Worm (Caenorhabditis elegans) whole organism, L1 larva: Measurements from ENCODE around the gene R02F11.2.

ENCODE experiments used
- Y116A8C.19 ChIP-seq: sonication (generic microtip); optimal IDR thresholded peaks from 2 replicates; lab custom pipeline; 2016; ENCODE audit warnings: missing compliant biosample characterization, missing genetic modification characterization, borderline replicate concordance
- aha-1 ChIP-seq: fragments of 150-350 bp; optimal IDR thresholded peaks from 2 replicates; lab custom pipeline; 2014; ENCODE audit warnings: missing biosample characterization, missing genetic modification characterization
- alr-1 ChIP-seq: fragments of 200-800 bp; sonication (Bioruptor generic); optimal IDR thresholded peaks from 2 replicates; lab custom pipeline; 2018; ENCODE audit warnings: borderline replicate concordance, mild to moderate bottlenecking, missing genetic modification characterization, missing compliant biosample characterization
- ceh-63 ChIP-seq: fragments of 200-800 bp; sonication (Bioruptor generic); optimal IDR thresholded peaks from 2 replicates; lab custom pipeline; 2018; ENCODE audit warnings: mild to moderate bottlenecking, missing genetic modification characterization, missing compliant biosample characterization
- ceh-82 ChIP-seq, 3 experiments: fragments of 150-350 bp in 1 of 3; sonication (generic microtip) in 2 of 3; optimal IDR thresholded peaks; 2 replicates each; lab custom pipeline; 2014 to 2017; ENCODE audit warnings: missing biosample characterization in 3 of 3, missing genetic modification characterization in 3 of 3
- ces-1 ChIP-seq: fragments of 150-350 bp; optimal IDR thresholded peaks from 2 replicates; lab custom pipeline; 2014; ENCODE audit warnings: missing biosample characterization, missing genetic modification reagents, missing genetic modification characterization
- dpl-1 ChIP-seq, 3 experiments: fragments of 150-350 bp in 2 of 3; sonication (generic microtip) in 1 of 3; optimal IDR thresholded peaks; 2 replicates each; lab custom pipeline; 2014 to 2017; ENCODE audit warnings: missing biosample characterization in 3 of 3, missing genetic modification characterization in 3 of 3, missing genetic modification reagents in 3 of 3
- efl-1 ChIP-seq, 4 experiments: fragments of 150-350 bp; optimal IDR thresholded peaks in 3 of 4; peaks in 1 of 4; 1 replicate in 1 of 4; 2 replicates in 3 of 4; lab custom pipeline; 2014; ENCODE audit warnings: missing biosample characterization in 2 of 4, missing genetic modification characterization in 2 of 4, missing genetic modification reagents in 2 of 4
- efl-3 ChIP-seq: fragments of 200-800 bp; sonication (Bioruptor generic); optimal IDR thresholded peaks from 2 replicates; lab custom pipeline; 2018; ENCODE audit warnings: mild to moderate bottlenecking, missing genetic modification characterization, missing compliant biosample characterization
- egl-27 ChIP-seq, 2 experiments: fragments of 150-350 bp in 1 of 2; sonication (generic microtip); optimal IDR thresholded peaks; 3 replicates each; lab custom pipeline; 2017 to 2018; ENCODE audit warnings: missing biosample characterization in 2 of 2, missing genetic modification characterization in 2 of 2, missing genetic modification reagents in 2 of 2
- elt-3 ChIP-seq, 6 experiments: fragments of 150-350 bp in 1 of 6; sonication (generic microtip); optimal IDR thresholded peaks; 2 replicates each; lab custom pipeline; 2017 to 2018; ENCODE audit warnings: missing biosample characterization in 6 of 6, missing genetic modification characterization in 6 of 6, inconsistent platforms in 1 of 6
- fos-1 ChIP-seq: fragments of 150-350 bp; optimal IDR thresholded peaks from 2 replicates; lab custom pipeline; 2014; ENCODE audit warnings: missing biosample characterization, missing genetic modification characterization
- grh-1 ChIP-seq: fragments of 200-800 bp; sonication (Bioruptor generic); IDR thresholded peaks from 2 replicates; pipeline ENCODE4 v1.3.6; 2022; ENCODE audit warnings: missing genetic modification reagents, missing genetic modification characterization, missing compliant biosample characterization
- hlh-17 ChIP-seq: fragments of 200-800 bp; sonication (Bioruptor generic); optimal IDR thresholded peaks from 2 replicates; lab custom pipeline; 2018; ENCODE audit warnings: missing genetic modification characterization, mild to moderate bottlenecking, missing compliant biosample characterization, moderate library complexity, borderline replicate concordance
- hpl-2 ChIP-seq: fragments of 150-350 bp; optimal IDR thresholded peaks from 2 replicates; lab custom pipeline; 2014; ENCODE audit warnings: missing biosample characterization, missing genetic modification reagents, missing genetic modification characterization
- isw-1 ChIP-seq: fragments of 200-800 bp; sonication (Bioruptor generic); IDR thresholded peaks from 2 replicates; pipeline ENCODE4 v1.3.6; 2022; ENCODE audit warnings: missing genetic modification characterization, missing compliant biosample characterization
- lir-3 ChIP-seq: sonication (generic microtip); optimal IDR thresholded peaks from 2 replicates; lab custom pipeline; 2016; ENCODE audit warnings: mild to moderate bottlenecking, missing genetic modification characterization, moderate library complexity, missing compliant biosample characterization; ENCODE audit not compliant: poor library complexity
- lsy-2 ChIP-seq, 2 experiments: fragments of 150-350 bp; optimal IDR thresholded peaks; 2 replicates each; lab custom pipeline; 2014; ENCODE audit warnings: missing biosample characterization in 2 of 2, missing genetic modification characterization in 2 of 2
- mdl-1 ChIP-seq, 2 experiments: fragments of 150-350 bp; optimal IDR thresholded peaks; 2 replicates each; lab custom pipeline; 2014 to 2017; ENCODE audit warnings: missing biosample characterization in 2 of 2, missing genetic modification characterization in 2 of 2, inconsistent platforms in 1 of 2
- nhr-20 ChIP-seq: sonication (generic microtip); optimal IDR thresholded peaks from 2 replicates; lab custom pipeline; 2016; ENCODE audit warnings: mild to moderate bottlenecking, missing genetic modification characterization, missing compliant biosample characterization
- nhr-28 ChIP-seq: fragments of 150-350 bp; optimal IDR thresholded peaks from 2 replicates; lab custom pipeline; 2014; ENCODE audit warnings: missing biosample characterization, missing genetic modification characterization
- nhr-71 ChIP-seq: sonication (generic microtip); optimal IDR thresholded peaks from 2 replicates; lab custom pipeline; 2016; ENCODE audit warnings: mild to moderate bottlenecking, missing genetic modification characterization, moderate library complexity, missing compliant biosample characterization
- nhr-84 ChIP-seq: sonication (generic microtip); optimal IDR thresholded peaks from 2 replicates; lab custom pipeline; 2017; ENCODE audit warnings: missing biosample characterization, missing genetic modification characterization
- nhr-85 ChIP-seq: sonication (generic microtip); peaks from one replicate; lab custom pipeline; 2016; ENCODE audit warnings: missing genetic modification characterization, inconsistent platforms, missing compliant biosample characterization
- pax-3 ChIP-seq: fragments of 200-800 bp; sonication (Bioruptor generic); optimal IDR thresholded peaks from 2 replicates; lab custom pipeline; 2018; ENCODE audit warnings: mild to moderate bottlenecking, missing genetic modification characterization, moderate library complexity, missing compliant biosample characterization
- snpc-4 ChIP-seq: fragments of 150-350 bp; optimal IDR thresholded peaks from 2 replicates; lab custom pipeline; 2014; ENCODE audit warnings: missing biosample characterization, missing genetic modification characterization
- sptf-1 ChIP-seq: fragments of 150-350 bp; optimal IDR thresholded peaks from 2 replicates; lab custom pipeline; 2014; ENCODE audit warnings: missing biosample characterization, missing genetic modification characterization
- swsn-7 ChIP-seq: sonication (generic microtip); optimal IDR thresholded peaks from 2 replicates; lab custom pipeline; 2016; ENCODE audit warnings: missing genetic modification characterization, missing compliant biosample characterization
- tbx-2 ChIP-seq: sonication (generic microtip); optimal IDR thresholded peaks from 2 replicates; lab custom pipeline; 2016; ENCODE audit warnings: missing genetic modification characterization, missing compliant biosample characterization
- tlp-1 ChIP-seq: fragments of 150-350 bp; optimal IDR thresholded peaks from 2 replicates; lab custom pipeline; 2014; ENCODE audit warnings: missing biosample characterization, missing genetic modification characterization
- unc-62 ChIP-seq: fragments of 150-350 bp; optimal IDR thresholded peaks from 2 replicates; lab custom pipeline; 2014; ENCODE audit warnings: missing biosample characterization, missing genetic modification reagents, missing genetic modification characterization
- unc-86 ChIP-seq: sonication (generic microtip); optimal IDR thresholded peaks from 2 replicates; lab custom pipeline; 2016; ENCODE audit warnings: missing genetic modification characterization, missing compliant biosample characterization
- zip-4 ChIP-seq: fragments of 200-800 bp; sonication (Bioruptor generic); optimal IDR thresholded peaks from 2 replicates; lab custom pipeline; 2018; ENCODE audit warnings: mild to moderate bottlenecking, missing genetic modification characterization, moderate library complexity, missing compliant biosample characterization
- ztf-11 ChIP-seq, 2 experiments: sonication (generic microtip); optimal IDR thresholded peaks; 2 replicates each; lab custom pipeline; 2016 to 2017; ENCODE audit warnings: missing genetic modification characterization in 2 of 2, missing biosample characterization in 1 of 2, missing compliant biosample characterization in 1 of 2
- ztf-4 ChIP-seq: fragments of 150-350 bp; optimal IDR thresholded peaks from 2 replicates; lab custom pipeline; 2014; ENCODE audit warnings: missing biosample characterization, missing genetic modification characterization

R02F11.2 gene

ce11 chrV:4826710-4827380 is 32.4 kb downstream of the R02F11.2 start, which contains the start of the genes hsp-6 and C37H5.5 (continued):
- TF ChIP-seq isw-1 (GFP tag; lab: Robert Waterston, UW) (peak; percentile 84), unc-62 (GFP tag; lab: Kevin White, UChicago) (no peak), swsn-7 (tag; lab: Kevin White, UChicago) (peak; percentile 79), zip-4 (GFP tag; lab: Kevin White, UChicago) (peak; percentile 31), nhr-28 (tag; lab: Kevin White, UChicago) (no peak), pax-3 (tag; lab: Kevin White, UChicago) (peak; percentile 56), hpl-2 (GFP tag; lab: Kevin White, UChicago) (no peak), ces-1 (no peak), ceh-82 (tag; optimal IDR thresholded peaks at IDR 0.05; lab: Kevin White, UChicago) (peak; percentile 36 to 89 (median 51)), elt-3 (tag; optimal IDR thresholded peaks at IDR 0.05; lab: Kevin White, UChicago) (peak in 2 of 6 experiments; percentile 23 to 82), egl-27 (tag; optimal IDR thresholded peaks at IDR 0.05; lab: Kevin White, UChicago) (no peak), nhr-84 (tag; lab: Kevin White, UChicago) (no peak), ceh-63 (GFP tag; lab: Kevin White, UChicago) (no peak), snpc-4 (tag; lab: Kevin White, UChicago) (peak; percentile 72), fos-1 (tag; lab: Kevin White, UChicago) (peak; percentile 10), efl-1 (optimal IDR thresholded peaks at IDR 0.05; lab: Kevin White, UChicago) (peak; percentile 78 to 83), efl-1 (GFP tag; optimal IDR thresholded peaks at IDR 0.05 in 1 of 2; lab: Kevin White, UChicago) (peak; percentile 67 to 97), sptf-1 (no peak), grh-1 (peak; percentile 69), aha-1 (tag; lab: Kevin White, UChicago) (no peak), mdl-1 (tag; optimal IDR thresholded peaks at IDR 0.05; lab: Kevin White, UChicago) (peak in 1 of 2 experiments; percentile 77), Y116A8C.19 (tag; lab: Kevin White, UChicago) (no peak), lir-3 (no peak), ztf-11 (tag; optimal IDR thresholded peaks at IDR 0.05; lab: Kevin White, UChicago) (no peak), hlh-17 (GFP tag; lab: Kevin White, UChicago) (no peak), alr-1 (tag; lab: Kevin White, UChicago) (no peak), nhr-85 (tag; lab: Kevin White, UChicago) (peak; percentile 88), unc-86 (peak; percentile 67), ztf-4 (peak; percentile 56), dpl-1 (GFP tag; optimal IDR thresholded peaks at IDR 0.05; lab: Kevin White, UChicago) (peak; percentile 59 to 77 (median 74)), nhr-20 (tag; lab: Kevin White, UChicago) (peak; percentile 88), efl-3 (no peak)

ce11 chrV:4834277-4834676 is 39.9 kb downstream of the R02F11.2 start, which contains the start of gene C37H5.14:
TSS of gene C37H5.14 (minus strand) at chrV:4834377.
- TF ChIP-seq efl-1 (optimal IDR thresholded peaks at IDR 0.05; lab: Kevin White, UChicago) (no peak), efl-1 (GFP tag; optimal IDR thresholded peaks at IDR 0.05 in 1 of 2; lab: Kevin White, UChicago) (peak in 1 of 2 experiments; percentile 47), nhr-71 (tag; lab: Kevin White, UChicago) (no peak)

- no peak for TF ChIP-seq dpl-1 (GFP tag; optimal IDR thresholded peaks at IDR 0.05; lab: Kevin White, UChicago)
- no peak for TF ChIP-seq tbx-2 (tag; lab: Kevin White, UChicago)
- peak; percentile 55 for TF ChIP-seq nhr-85 (tag; lab: Kevin White, UChicago)
- TF ChIP-seq tlp-1: no peak
- TF ChIP-seq lsy-2 (tag; optimal IDR thresholded peaks at IDR 0.05; lab: Kevin White, UChicago): no peak
- peak in 1 of 6 experiments; percentile 29 for TF ChIP-seq elt-3 (tag; optimal IDR thresholded peaks at IDR 0.05; lab: Kevin White, UChicago)
These were observed 45.5 kb downstream of the R02F11.2 start, which contains the start of gene nas-9 for ce11 chrV:4839913-4840312. TSS of gene nas-9 (minus strand) at chrV:4840013.
